Fruit fly (Drosophila melanogaster) whole organism, embryonic: ENCODE results near the gene Dpm1.

Source experiments
- Ada2b ChIP-seq: fragments of 200-800 bp; sonication (Bioruptor generic); IDR thresholded peaks from 2 replicates; pipeline ENCODE4 v1.3.6; 2022; ENCODE audit warnings: missing biosample characterization, missing genetic modification characterization
- Atf6 ChIP-seq: fragments of 200-800 bp; sonication (Bioruptor generic); IDR thresholded peaks from 2 replicates; pipeline ENCODE4 v1.3.6; 2022; ENCODE audit warnings: missing biosample characterization, missing genetic modification characterization
- BEAF-32 ChIP-seq: fragments of 200-800 bp; sonication (Bioruptor generic); optimal IDR thresholded peaks from 3 replicates; lab custom pipeline; 2017; ENCODE audit warnings: missing biosample characterization, missing genetic modification characterization, mild to moderate bottlenecking, moderate library complexity, missing genetic modification reagents
- CG10267 ChIP-seq: fragments of 200-800 bp; sonication (Bioruptor generic); optimal IDR thresholded peaks from 2 replicates; lab custom pipeline; 2018; ENCODE audit warnings: missing biosample characterization, mild to moderate bottlenecking, missing genetic modification characterization, moderate library complexity
- CG11696 ChIP-seq: fragments of 200-800 bp; sonication (Bioruptor generic); IDR thresholded peaks from 2 replicates; pipeline ENCODE4 v1.3.6; 2022; ENCODE audit warnings: missing biosample characterization, missing genetic modification characterization
- CG12299 ChIP-seq: fragments of 200-800 bp; sonication (Bioruptor generic); optimal IDR thresholded peaks from 2 replicates; lab custom pipeline; 2018; ENCODE audit warnings: missing biosample characterization, mild to moderate bottlenecking, missing genetic modification characterization
- CG14710 ChIP-seq: fragments of 200-800 bp; sonication (Bioruptor generic); optimal IDR thresholded peaks from 3 replicates; lab custom pipeline; 2019; ENCODE audit warnings: missing biosample characterization, mild to moderate bottlenecking, missing genetic modification characterization, moderate library complexity
- CG1603 ChIP-seq: fragments of 200-800 bp; sonication (Bioruptor generic); optimal IDR thresholded peaks from 2 replicates; lab custom pipeline; 2019; ENCODE audit warnings: missing biosample characterization, mild to moderate bottlenecking, missing genetic modification characterization, moderate library complexity
- CG16815 ChIP-seq: fragments of 200-800 bp; sonication (Bioruptor generic); optimal IDR thresholded peaks from 3 replicates; lab custom pipeline; 2017; ENCODE audit warnings: missing biosample characterization, mild to moderate bottlenecking, missing genetic modification characterization
- CG18619 ChIP-seq: fragments of 200-800 bp; sonication (Bioruptor generic); optimal IDR thresholded peaks from 3 replicates; lab custom pipeline; 2017; ENCODE audit warnings: missing biosample characterization, mild to moderate bottlenecking, missing genetic modification characterization
- CG2199 ChIP-seq: fragments of 200-800 bp; sonication (Bioruptor generic); IDR thresholded peaks from 3 replicates; pipeline ENCODE4 v1.3.6; 2022; ENCODE audit warnings: missing biosample characterization, missing genetic modification characterization
- CG31365 ChIP-seq: fragments of 200-800 bp; sonication (Bioruptor generic); optimal IDR thresholded peaks from 2 replicates; lab custom pipeline; 2018; ENCODE audit warnings: missing biosample characterization, mild to moderate bottlenecking, missing genetic modification characterization
- CG33213 ChIP-seq: fragments of 200-800 bp; sonication (Bioruptor generic); optimal IDR thresholded peaks from 3 replicates; lab custom pipeline; 2016; ENCODE audit warnings: missing biosample characterization, missing genetic modification characterization
- CG34376 ChIP-seq: fragments of 200-800 bp; sonication (Bioruptor generic); optimal IDR thresholded peaks from 2 replicates; lab custom pipeline; 2018; ENCODE audit warnings: missing biosample characterization, mild to moderate bottlenecking, missing genetic modification characterization
- CG4282 ChIP-seq: fragments of 200-800 bp; sonication (Bioruptor generic); optimal IDR thresholded peaks from 2 replicates; lab custom pipeline; 2016; ENCODE audit warnings: missing biosample characterization, missing genetic modification characterization
- CG4360 ChIP-seq: fragments of 200-800 bp; sonication (Bioruptor generic); IDR thresholded peaks from 2 replicates; pipeline ENCODE4 v1.3.6; 2022; ENCODE audit warnings: missing biosample characterization, missing genetic modification characterization
- CG6654 ChIP-seq: fragments of 200-800 bp; sonication (Bioruptor generic); optimal IDR thresholded peaks from 2 replicates; lab custom pipeline; 2017; ENCODE audit warnings: missing biosample characterization, mild to moderate bottlenecking, missing genetic modification characterization
- CG7556 ChIP-seq: fragments of 200-800 bp; sonication (Bioruptor generic); optimal IDR thresholded peaks from 2 replicates; lab custom pipeline; 2017; ENCODE audit warnings: missing biosample characterization, mild to moderate bottlenecking, missing genetic modification characterization
- CG9609 ChIP-seq: fragments of 200-800 bp; sonication (Bioruptor generic); optimal IDR thresholded peaks from 3 replicates; lab custom pipeline; 2016; ENCODE audit warnings: missing biosample characterization, missing genetic modification characterization
- CG9876 ChIP-seq: fragments of 200-800 bp; sonication (Bioruptor generic); optimal IDR thresholded peaks from 2 replicates; lab custom pipeline; 2016; ENCODE audit warnings: missing biosample characterization, missing genetic modification characterization
- D19A ChIP-seq: fragments of 200-800 bp; optimal IDR thresholded peaks from 3 replicates; lab custom pipeline; 2019; ENCODE audit warnings: missing biosample characterization, mild to moderate bottlenecking, missing genetic modification characterization, moderate library complexity
- Dp ChIP-seq: fragments of 200-800 bp; sonication (Bioruptor generic); optimal IDR thresholded peaks from 2 replicates; lab custom pipeline; 2018; ENCODE audit warnings: missing biosample characterization, mild to moderate bottlenecking, missing genetic modification characterization, moderate library complexity
- Dref ChIP-seq: fragments of 200-800 bp; sonication (Bioruptor generic); IDR thresholded peaks from 2 replicates; pipeline ENCODE4 v1.3.6; 2022; ENCODE audit warnings: missing biosample characterization, missing genetic modification characterization
- Drgx ChIP-seq: fragments of 200-800 bp; sonication (Bioruptor generic); IDR thresholded peaks from 2 replicates; pipeline ENCODE4 v1.3.6; 2022; ENCODE audit warnings: missing biosample characterization, missing genetic modification characterization
- E2f2 ChIP-seq: fragments of 200-800 bp; sonication (Bioruptor generic); IDR thresholded peaks from 2 replicates; pipeline ENCODE4 v1.3.6; 2022; ENCODE audit warnings: missing biosample characterization, missing genetic modification characterization
- Gsc ChIP-seq: fragments of 200-800 bp; sonication (Bioruptor generic); IDR thresholded peaks from 2 replicates; pipeline ENCODE4 v1.3.6; 2022; ENCODE audit warnings: missing biosample characterization, missing genetic modification characterization
- MBD-R2 ChIP-seq: fragments of 200-800 bp; sonication (Bioruptor generic); IDR thresholded peaks from 2 replicates; pipeline ENCODE4 v1.3.6; 2022; ENCODE audit warnings: missing biosample characterization, missing genetic modification characterization
- Mes4 ChIP-seq: fragments of 200-800 bp; sonication (Bioruptor generic); optimal IDR thresholded peaks from 2 replicates; lab custom pipeline; 2016; ENCODE audit warnings: missing biosample characterization, missing genetic modification characterization
- Myb ChIP-seq: fragments of 200-800 bp; sonication (Bioruptor generic); optimal IDR thresholded peaks from 2 replicates; lab custom pipeline; 2016; ENCODE audit warnings: missing biosample characterization, missing genetic modification characterization
- Nf-YA ChIP-seq: fragments of 200-800 bp; sonication (Bioruptor generic); IDR thresholded peaks from 2 replicates; pipeline ENCODE4 v1.3.6; 2022; ENCODE audit warnings: missing biosample characterization, missing genetic modification characterization
- Rx ChIP-seq: fragments of 200-800 bp; sonication (Bioruptor generic); IDR thresholded peaks from 2 replicates; pipeline ENCODE4 v1.3.6; 2022; ENCODE audit warnings: missing biosample characterization, missing genetic modification characterization
- al ChIP-seq: fragments of 200-800 bp; sonication (Bioruptor generic); IDR thresholded peaks from 2 replicates; pipeline ENCODE4 v1.3.6; 2022; ENCODE audit warnings: missing biosample characterization, missing genetic modification characterization
- amos ChIP-seq: fragments of 200-800 bp; sonication (Bioruptor generic); IDR thresholded peaks from 2 replicates; pipeline ENCODE4 v1.3.6; 2022; ENCODE audit warnings: missing biosample characterization, missing genetic modification characterization; ENCODE audit not compliant: partially characterized antibody
- aop ChIP-seq: fragments of 200-800 bp; sonication (Bioruptor generic); IDR thresholded peaks from 2 replicates; pipeline ENCODE4 v1.3.6; 2022; ENCODE audit warnings: missing biosample characterization, missing genetic modification characterization
- croc ChIP-seq: fragments of 200-800 bp; sonication (Bioruptor generic); conservative IDR thresholded peaks from 3 replicates; pipeline ENCODE4 v1.3.6; 2022; ENCODE audit warnings: missing biosample characterization, missing genetic modification characterization
- crp ChIP-seq, 2 experiments: fragments of 200-800 bp; sonication (Bioruptor generic); optimal IDR thresholded peaks; 2 replicates in 1 of 2; 3 replicates in 1 of 2; lab custom pipeline; 2017; ENCODE audit warnings: missing biosample characterization in 2 of 2, missing genetic modification characterization in 2 of 2, mild to moderate bottlenecking in 1 of 2, moderate library complexity in 1 of 2
- dati ChIP-seq: fragments of 200-800 bp; sonication (Bioruptor generic); IDR thresholded peaks from 2 replicates; pipeline ENCODE4 v1.3.6; 2022; ENCODE audit warnings: missing biosample characterization, missing genetic modification characterization
- exex ChIP-seq: fragments of 200-800 bp; sonication (Bioruptor generic); optimal IDR thresholded peaks from 4 replicates; lab custom pipeline; 2018; ENCODE audit warnings: missing biosample characterization, mild to moderate bottlenecking, missing genetic modification characterization, moderate library complexity
- fd3F ChIP-seq: fragments of 200-800 bp; sonication (Bioruptor generic); optimal IDR thresholded peaks from 2 replicates; lab custom pipeline; 2018; ENCODE audit warnings: missing biosample characterization, mild to moderate bottlenecking, missing genetic modification characterization, moderate library complexity
- fu2 ChIP-seq: fragments of 200-800 bp; sonication (Bioruptor generic); optimal IDR thresholded peaks from 2 replicates; lab custom pipeline; 2016; ENCODE audit warnings: missing biosample characterization, missing genetic modification characterization
- gfzf ChIP-seq: fragments of 200-800 bp; sonication (Bioruptor generic); optimal IDR thresholded peaks from 2 replicates; lab custom pipeline; 2016; ENCODE audit warnings: missing biosample characterization, mild to moderate bottlenecking, missing genetic modification characterization, moderate library complexity
- grau ChIP-seq: fragments of 200-800 bp; optimal IDR thresholded peaks from 3 replicates; lab custom pipeline; 2019; ENCODE audit warnings: missing biosample characterization, mild to moderate bottlenecking, missing genetic modification characterization, moderate library complexity
- pnt ChIP-seq: fragments of 200-800 bp; sonication (Bioruptor generic); optimal IDR thresholded peaks from 3 replicates; lab custom pipeline; 2016; ENCODE audit warnings: missing biosample characterization, missing genetic modification characterization
- pzg ChIP-seq: fragments of 200-800 bp; sonication (Bioruptor generic); optimal IDR thresholded peaks from 3 replicates; lab custom pipeline; 2018; ENCODE audit warnings: missing biosample characterization, mild to moderate bottlenecking, missing genetic modification characterization, moderate library complexity
- sob ChIP-seq: fragments of 200-800 bp; sonication (Bioruptor generic); IDR thresholded peaks from 2 replicates; pipeline ENCODE4 v1.3.6; 2022; ENCODE audit warnings: missing biosample characterization, missing genetic modification characterization
- ssp ChIP-seq: fragments of 200-800 bp; sonication (Bioruptor generic); IDR thresholded peaks from 2 replicates; pipeline ENCODE4 v1.3.6; 2022; ENCODE audit warnings: missing biosample characterization, missing genetic modification characterization
- stwl ChIP-seq: fragments of 200-800 bp; sonication (Bioruptor generic); optimal IDR thresholded peaks from 3 replicates; lab custom pipeline; 2018; ENCODE audit warnings: missing biosample characterization, mild to moderate bottlenecking, missing genetic modification characterization, moderate library complexity
- trem ChIP-seq: fragments of 200-800 bp; optimal IDR thresholded peaks from 3 replicates; lab custom pipeline; 2019; ENCODE audit warnings: missing biosample characterization, mild to moderate bottlenecking, missing genetic modification characterization, moderate library complexity
- trh ChIP-seq: fragments of 200-800 bp; sonication (Bioruptor generic); optimal IDR thresholded peaks from 2 replicates; lab custom pipeline; 2016; ENCODE audit warnings: missing biosample characterization, missing genetic modification characterization
- unc-4 ChIP-seq: fragments of 200-800 bp; sonication (Bioruptor generic); IDR thresholded peaks from 2 replicates; pipeline ENCODE4 v1.3.6; 2022; ENCODE audit warnings: missing biosample characterization, missing genetic modification characterization; ENCODE audit not compliant: partially characterized antibody
- vvl ChIP-seq: fragments of 200-800 bp; sonication (Bioruptor generic); IDR thresholded peaks from 2 replicates; pipeline ENCODE4 v1.3.6; 2022; ENCODE audit warnings: missing biosample characterization, missing genetic modification characterization
- zen ChIP-seq: fragments of 200-800 bp; sonication (Bioruptor generic); optimal IDR thresholded peaks from 3 replicates; lab custom pipeline; 2018; ENCODE audit warnings: missing biosample characterization, mild to moderate bottlenecking, missing genetic modification characterization, moderate library complexity

Dpm1 gene

DNA sequence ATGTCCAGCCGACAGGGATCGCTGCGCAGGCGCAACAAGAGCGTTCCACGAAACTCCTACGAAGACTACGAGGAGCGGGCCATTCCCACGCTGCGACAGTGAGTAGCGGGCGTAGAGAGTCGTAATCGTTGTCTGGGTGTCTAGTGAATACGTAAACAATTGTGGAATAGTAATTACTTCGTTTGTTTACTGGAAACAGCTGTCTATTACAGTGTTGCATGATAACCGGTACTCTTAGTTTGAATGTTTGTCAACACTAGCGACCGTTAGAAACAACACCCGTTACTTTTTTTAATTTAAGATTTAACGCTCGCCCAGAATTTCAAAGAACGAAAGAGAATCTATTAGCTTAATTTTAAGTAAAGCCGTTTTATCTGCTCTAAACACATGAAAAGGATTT is 3.9 kb upstream of the Dpm1 start, which contains the start of gene CG10165 (continued):
- TF ChIP-seq vvl (peak; percentile 47; the same call in 1 of the 2 replicates), D19A (tag; lab: Kevin White, UChicago) (no peak), CG33213 (GFP tag; lab: Kevin White, UChicago) (no peak), Rx (GFP tag; lab: Robert Waterston, UW) (no peak), zen (tag; lab: Kevin White, UChicago) (peak; percentile 56), CG34376 (GFP tag; lab: Kevin White, UChicago) (no peak), crp (GFP tag; optimal IDR thresholded peaks at IDR 0.05; lab: Kevin White, UChicago) (peak; percentile 49 to 88), Atf6 (peak; percentile 45; the same call in 1 of the 2 replicates), BEAF-32 (peak; percentile 12), Gsc (GFP tag; lab: Robert Waterston, UW) (no peak), ssp (no peak), CG16815 (GFP tag; lab: Kevin White, UChicago) (no peak), Dref (no peak), sob (peak; percentile 5; the same call in 1 of the 2 replicates), trh (no peak), Mes4 (no peak), CG6654 (no peak), CG18619 (GFP tag; lab: Kevin White, UChicago) (no peak), Nf-YA (GFP tag; lab: Robert Waterston, UW) (0 out of 2 replicates have a peak, but pooled peaks have one; percentile 22), CG9609 (GFP tag; lab: Kevin White, UChicago) (no peak), E2f2 (GFP tag; lab: Robert Waterston, UW) (0 out of 2 replicates have a peak, but pooled peaks have one; percentile 12), CG14710 (tag; lab: Kevin White, UChicago) (peak; percentile 26), CG7556 (GFP tag; lab: Kevin White, UChicago) (no peak), CG1603 (peak; percentile 16), fd3F (GFP tag; lab: Kevin White, UChicago) (no peak), croc (GFP tag; lab: Robert Waterston, UW) (no peak), grau (tag; lab: Kevin White, UChicago) (no peak), unc-4 (GFP tag; lab: Robert Waterston, UW) (no peak), CG31365 (tag; lab: Kevin White, UChicago) (no peak), fu2 (GFP tag; lab: Kevin White, UChicago) (no peak), Dp (peak; percentile 11), CG4360 (GFP tag; lab: Robert Waterston, UW) (no peak), dati (GFP tag; lab: Robert Waterston, UW) (no peak), CG9876 (GFP tag; lab: Kevin White, UChicago) (no peak), Myb (GFP tag; lab: Kevin White, UChicago) (peak; percentile 96), Drgx (GFP tag; lab: Robert Waterston, UW) (no peak), exex (tag; lab: Kevin White, UChicago) (peak; percentile 57), pnt (GFP tag; lab: Kevin White, UChicago) (no peak), gfzf (peak; percentile 7), Ada2b (GFP tag; lab: Robert Waterston, UW) (no peak), CG4282 (no peak), MBD-R2 (GFP tag; lab: Robert Waterston, UW) (peak; percentile 83), CG11696 (GFP tag; lab: Robert Waterston, UW) (no peak), amos (GFP tag; lab: Robert Waterston, UW) (no peak), trem (tag; lab: Kevin White, UChicago) (peak; percentile 3), stwl (tag; lab: Kevin White, UChicago) (peak; percentile 49), CG10267 (tag; lab: Kevin White, UChicago) (peak; percentile 94), al (GFP tag; lab: Robert Waterston, UW) (no peak), CG12299 (tag; lab: Kevin White, UChicago) (no peak), pzg (GFP tag; lab: Kevin White, UChicago) (peak; percentile 43), CG2199 (GFP tag; lab: Robert Waterston, UW) (no peak), aop (GFP tag; lab: Robert Waterston, UW) (no peak)
